Worm (Caenorhabditis elegans) whole organism, L4 larva: ENCODE data around the gene vap-2.

Experiments used
- D1046.2 ChIP-seq: fragments of 200-800 bp; sonication (Bioruptor generic); IDR thresholded peaks from 2 replicates; pipeline ENCODE4 v1.3.6; 2022; ENCODE audit warnings: missing genetic modification characterization, missing compliant biosample characterization
- F44E2.7 ChIP-seq: fragments of 200-800 bp; sonication (Bioruptor generic); IDR thresholded peaks from 2 replicates; pipeline ENCODE4 v2.1.2; 2022; ENCODE audit warnings: missing genetic modification characterization, missing compliant biosample characterization
- R02D3.7 ChIP-seq: fragments of 150-350 bp; sonication (generic microtip); optimal IDR thresholded peaks from 3 replicates; lab custom pipeline; 2014; ENCODE audit warnings: missing biosample characterization, missing genetic modification characterization
- Y48G9A.11 ChIP-seq: fragments of 200-800 bp; sonication (Bioruptor generic); IDR thresholded peaks from 2 replicates; pipeline ENCODE4 v1.3.6; 2022; ENCODE audit warnings: missing genetic modification reagents, missing genetic modification characterization, missing compliant biosample characterization
- Y5F2A.4 ChIP-seq: fragments of 200-800 bp; sonication (Bioruptor generic); optimal IDR thresholded peaks from 2 replicates; lab custom pipeline; 2018; ENCODE audit warnings: mild to moderate bottlenecking, missing genetic modification characterization, missing compliant biosample characterization
- Y75B8A.6 ChIP-seq: fragments of 200-800 bp; sonication (Bioruptor generic); IDR thresholded peaks from 2 replicates; pipeline ENCODE4 v1.3.6; 2022; ENCODE audit warnings: missing genetic modification reagents, missing genetic modification characterization, missing compliant biosample characterization
- ZK337.2 ChIP-seq: fragments of 200-800 bp; sonication (Bioruptor generic); IDR thresholded peaks from 2 replicates; pipeline ENCODE4 v1.3.6; 2022; ENCODE audit warnings: missing genetic modification reagents, missing genetic modification characterization, missing compliant biosample characterization
- ZK546.5 ChIP-seq, 2 experiments: sonication (generic microtip); optimal IDR thresholded peaks; 2 replicates each; lab custom pipeline; 2017; ENCODE audit warnings: missing biosample characterization in 2 of 2, missing genetic modification characterization in 2 of 2
- ama-1 ChIP-seq: fragments of 150-350 bp; optimal IDR thresholded peaks from 2 replicates; lab custom pipeline; 2014; ENCODE audit warnings: inconsistent platforms, mixed read lengths
- arid-1 ChIP-seq: fragments of 200-800 bp; sonication (Bioruptor generic); conservative IDR thresholded peaks from 2 replicates; pipeline ENCODE4 v1.3.6; 2022; ENCODE audit warnings: missing genetic modification reagents, missing genetic modification characterization, missing compliant biosample characterization
- ceh-20 ChIP-seq: fragments of 200-800 bp; sonication (Bioruptor generic); IDR thresholded peaks from 2 replicates; pipeline ENCODE4 v1.3.6; 2022; ENCODE audit warnings: missing genetic modification reagents, missing genetic modification characterization, missing compliant biosample characterization
- ceh-44 ChIP-seq: fragments of 200-800 bp; sonication (Bioruptor generic); IDR thresholded peaks from 2 replicates; pipeline ENCODE4 v1.3.6; 2022; ENCODE audit warnings: missing genetic modification reagents, missing genetic modification characterization, missing compliant biosample characterization
- ces-1 ChIP-seq: fragments of 150-350 bp; sonication (generic microtip); optimal IDR thresholded peaks from 4 replicates; lab custom pipeline; 2014; ENCODE audit warnings: missing biosample characterization, missing genetic modification reagents, missing genetic modification characterization
- cey-2 ChIP-seq: sonication (generic microtip); optimal IDR thresholded peaks from 3 replicates; lab custom pipeline; 2017; ENCODE audit warnings: missing genetic modification characterization, mild to moderate bottlenecking, missing compliant biosample characterization, antibody characterized with exemption, borderline replicate concordance; ENCODE audit not compliant: insufficient read depth
- daf-19 ChIP-seq: fragments of 200-800 bp; sonication (Bioruptor generic); conservative IDR thresholded peaks from 2 replicates; pipeline ENCODE4 v1.3.6; 2022; ENCODE audit warnings: missing genetic modification characterization, missing compliant biosample characterization
- dmd-8 ChIP-seq: fragments of 200-800 bp; sonication (Bioruptor generic); IDR thresholded peaks from 2 replicates; pipeline ENCODE4 v1.3.6; 2022; ENCODE audit warnings: missing genetic modification characterization, missing compliant biosample characterization
- duxl-1 ChIP-seq: sonication (generic microtip); optimal IDR thresholded peaks from 2 replicates; lab custom pipeline; 2016; ENCODE audit warnings: mild to moderate bottlenecking, missing genetic modification characterization, moderate library complexity, missing compliant biosample characterization; ENCODE audit not compliant: poor library complexity
- egl-27 ChIP-seq: sonication (generic microtip); optimal IDR thresholded peaks from 3 replicates; lab custom pipeline; 2017; ENCODE audit warnings: missing biosample characterization, missing genetic modification reagents, missing genetic modification characterization
- hmg-1.1 ChIP-seq: fragments of 200-800 bp; sonication (Bioruptor generic); IDR thresholded peaks from 2 replicates; pipeline ENCODE4 v1.3.6; 2022; ENCODE audit warnings: missing genetic modification reagents, missing genetic modification characterization, missing compliant biosample characterization
- lim-7 ChIP-seq: fragments of 200-800 bp; sonication (Bioruptor generic); IDR thresholded peaks from 2 replicates; pipeline ENCODE4 v1.3.6; 2022; ENCODE audit warnings: missing genetic modification characterization, missing compliant biosample characterization
- lin-13 ChIP-seq: fragments of 150-350 bp; optimal IDR thresholded peaks from 2 replicates; lab custom pipeline; 2014; ENCODE audit warnings: missing biosample characterization, missing genetic modification reagents, missing genetic modification characterization
- lin-15B ChIP-seq: fragments of 150-350 bp; sonication (generic microtip); optimal IDR thresholded peaks from 3 replicates; lab custom pipeline; 2014; ENCODE audit warnings: missing biosample characterization, missing genetic modification characterization
- lin-29 ChIP-seq: fragments of 200-800 bp; sonication (Bioruptor generic); IDR thresholded peaks from 2 replicates; pipeline ENCODE4 v1.3.6; 2022; ENCODE audit warnings: missing genetic modification reagents, missing genetic modification characterization, missing compliant biosample characterization
- lin-39 ChIP-seq: fragments of 150-350 bp; optimal IDR thresholded peaks from 2 replicates; lab custom pipeline; 2014; ENCODE audit warnings: missing biosample characterization, missing genetic modification reagents, missing genetic modification characterization
- lir-3 ChIP-seq: sonication (generic microtip); optimal IDR thresholded peaks from 2 replicates; lab custom pipeline; 2016; ENCODE audit warnings: mild to moderate bottlenecking, missing genetic modification characterization, missing compliant biosample characterization
- lsy-2 ChIP-seq, 2 experiments: fragments of 150-350 bp in 1 of 2; sonication (generic microtip) in 1 of 2; optimal IDR thresholded peaks; 2 replicates each; lab custom pipeline; 2014 to 2017; ENCODE audit warnings: missing biosample characterization in 2 of 2, missing genetic modification characterization in 2 of 2
- madf-5 ChIP-seq, 2 experiments: fragments of 200-800 bp; sonication (Bioruptor generic); IDR thresholded peaks; 2 replicates each; pipeline ENCODE4 v1.3.6; 2022; ENCODE audit warnings: missing compliant biosample characterization in 2 of 2, missing genetic modification characterization in 2 of 2
- mxl-2 ChIP-seq: fragments of 200-800 bp; sonication (Bioruptor generic); conservative IDR thresholded peaks from 2 replicates; pipeline ENCODE4 v1.3.6; 2022; ENCODE audit warnings: missing genetic modification reagents, missing genetic modification characterization, missing compliant biosample characterization
- mxl-3 ChIP-seq: fragments of 200-800 bp; sonication (Bioruptor generic); optimal IDR thresholded peaks from 2 replicates; lab custom pipeline; 2018; ENCODE audit warnings: mild to moderate bottlenecking, missing genetic modification characterization, missing compliant biosample characterization
- nhr-10 ChIP-seq: fragments of 150-350 bp; optimal IDR thresholded peaks from 2 replicates; lab custom pipeline; 2014; ENCODE audit warnings: missing biosample characterization, missing genetic modification characterization
- nhr-111 ChIP-seq: fragments of 200-800 bp; sonication (Bioruptor generic); optimal IDR thresholded peaks from 2 replicates; lab custom pipeline; 2018; ENCODE audit warnings: mild to moderate bottlenecking, missing genetic modification characterization, missing compliant biosample characterization
- nhr-41 ChIP-seq: fragments of 200-800 bp; sonication (Bioruptor generic); IDR thresholded peaks from 2 replicates; pipeline ENCODE4 v1.3.6; 2022; ENCODE audit warnings: missing genetic modification reagents, missing genetic modification characterization, missing compliant biosample characterization
- nhr-42 ChIP-seq: fragments of 200-800 bp; sonication (Bioruptor generic); IDR thresholded peaks from 2 replicates; pipeline ENCODE4 v1.3.6; 2022; ENCODE audit warnings: missing genetic modification characterization, missing compliant biosample characterization
- pha-4 ChIP-seq, 2 experiments: fragments of 150-350 bp in 1 of 2; fragments of 200-800 bp in 1 of 2; sonication (Bioruptor generic) in 1 of 2; IDR thresholded peaks in 1 of 2; optimal IDR thresholded peaks in 1 of 2; 2 replicates each; pipeline versions ENCODE4 v1.3.6 to Lab custom; 2014 to 2022; ENCODE audit warnings: missing genetic modification characterization in 2 of 2, missing genetic modification reagents in 2 of 2, missing biosample characterization in 1 of 2, missing compliant biosample characterization in 1 of 2
- php-3 ChIP-seq: fragments of 200-800 bp; sonication (Bioruptor generic); IDR thresholded peaks from 2 replicates; pipeline ENCODE4 v1.3.6; 2022; ENCODE audit warnings: missing genetic modification reagents, missing genetic modification characterization, missing compliant biosample characterization
- saeg-2 ChIP-seq: fragments of 200-800 bp; sonication (Bioruptor generic); IDR thresholded peaks from 2 replicates; pipeline ENCODE4 v1.3.6; 2022; ENCODE audit warnings: missing genetic modification reagents, missing genetic modification characterization, missing compliant biosample characterization
- sdz-12 ChIP-seq: fragments of 200-800 bp; sonication (Bioruptor generic); optimal IDR thresholded peaks from 2 replicates; lab custom pipeline; 2018; ENCODE audit warnings: mild to moderate bottlenecking, missing genetic modification characterization, missing compliant biosample characterization
- spr-1 ChIP-seq: sonication (generic microtip); optimal IDR thresholded peaks from 2 replicates; lab custom pipeline; 2016; ENCODE audit warnings: mild to moderate bottlenecking, missing genetic modification characterization, missing compliant biosample characterization
- spr-3 ChIP-seq: fragments of 200-800 bp; sonication (Bioruptor generic); optimal IDR thresholded peaks from 2 replicates; lab custom pipeline; 2018; ENCODE audit warnings: mild to moderate bottlenecking, missing genetic modification characterization, missing compliant biosample characterization
- unc-130 ChIP-seq: sonication (generic microtip); optimal IDR thresholded peaks from 2 replicates; lab custom pipeline; 2016; ENCODE audit warnings: missing genetic modification reagents, missing genetic modification characterization, missing compliant biosample characterization
- unc-39 ChIP-seq: sonication (generic microtip); optimal IDR thresholded peaks from 2 replicates; lab custom pipeline; 2017; ENCODE audit warnings: missing biosample characterization, missing genetic modification characterization
- vab-7 ChIP-seq: fragments of 200-800 bp; sonication (Bioruptor generic); IDR thresholded peaks from 2 replicates; pipeline ENCODE4 v1.3.6; 2022; ENCODE audit warnings: missing genetic modification reagents, missing genetic modification characterization, missing compliant biosample characterization
- zag-1 ChIP-seq: fragments of 150-350 bp; optimal IDR thresholded peaks from 2 replicates; lab custom pipeline; 2014; ENCODE audit warnings: missing biosample characterization, missing genetic modification characterization
- zfp-3 ChIP-seq: fragments of 200-800 bp; sonication (Bioruptor generic); conservative IDR thresholded peaks from 2 replicates; pipeline ENCODE4 v1.3.6; 2022; ENCODE audit warnings: missing genetic modification reagents, missing genetic modification characterization, missing compliant biosample characterization
- zip-11 ChIP-seq: fragments of 200-800 bp; sonication (Bioruptor generic); IDR thresholded peaks from 2 replicates; pipeline ENCODE4 v1.3.6; 2022; ENCODE audit warnings: missing genetic modification characterization, missing compliant biosample characterization

The vap-2 gene

ce11 chrX:10821160-10821559 lies 28.8 kb upstream of the vap-2 start (continued):
- peak; percentile 89 for TF ChIP-seq hmg-1.1 (GFP tag; lab: Robert Waterston, UW)
- no peak for TF ChIP-seq ZK546.5 (tag; optimal IDR thresholded peaks at IDR 0.05; lab: Kevin White, UChicago)
- peak; percentile 73 for TF ChIP-seq Y48G9A.11
- TF ChIP-seq duxl-1 (tag; lab: Kevin White, UChicago) = peak; percentile 69
- peak; percentile 42 for TF ChIP-seq Y5F2A.4 (GFP tag; lab: Kevin White, UChicago)
- TF ChIP-seq saeg-2 = 0 out of 2 replicates have a peak, but pooled peaks have one; percentile 39
- TF ChIP-seq Y75B8A.6 = 0 out of 2 replicates have a peak, but pooled peaks have one; percentile 53
- TF ChIP-seq mxl-3 (GFP tag; lab: Kevin White, UChicago) = peak; percentile 37
- TF ChIP-seq lim-7 = peak; percentile 90
- TF ChIP-seq lin-39 (tag; lab: Kevin White, UChicago) = no peak
- 0 out of 2 replicates have a peak, but pooled peaks have one; percentile 50 for TF ChIP-seq ceh-20 (GFP tag; lab: Robert Waterston, UW)
- peak; percentile 49 for TF ChIP-seq spr-1 (tag; lab: Kevin White, UChicago)
- peak; percentile 86 for TF ChIP-seq vab-7 (GFP tag; lab: Robert Waterston, UW)
- TF ChIP-seq D1046.2 (GFP tag; lab: Robert Waterston, UW) = 0 out of 2 replicates have a peak, but pooled peaks have one; percentile 72
- peak; percentile 35 for TF ChIP-seq unc-130 (GFP tag; lab: Kevin White, UChicago)
- TF ChIP-seq nhr-111 = peak; percentile 6
- peak; percentile 72 for TF ChIP-seq zfp-3 (GFP tag; lab: Robert Waterston, UW)
- TF ChIP-seq lir-3 = peak; percentile 32
- no peak for TF ChIP-seq ces-1 (GFP tag; lab: Kevin White, UChicago)
- TF ChIP-seq ZK337.2 (GFP tag; lab: Robert Waterston, UW) = 0 out of 2 replicates have a peak, but pooled peaks have one; percentile 54
- TF ChIP-seq php-3 (GFP tag; lab: Robert Waterston, UW) = peak; percentile 58; the same call in 1 of the 2 replicates
- TF ChIP-seq dmd-8 (GFP tag; lab: Robert Waterston, UW) = peak; percentile 92
- TF ChIP-seq nhr-10 (tag; lab: Kevin White, UChicago) = no peak
- TF ChIP-seq ama-1 = no peak
- no peak for TF ChIP-seq unc-39 (tag; lab: Kevin White, UChicago)
- peak; percentile 80; the same call in 1 of the 2 replicates for TF ChIP-seq F44E2.7 (GFP tag; lab: Robert Waterston, UW)
- TF ChIP-seq lin-13 (GFP tag; lab: Kevin White, UChicago) = no peak
- TF ChIP-seq madf-5 (GFP tag; IDR thresholded peaks at IDR 0.05; lab: Robert Waterston, UW) = peak; percentile 67 to 92; a peak in 3 of 4 replicates
- no peak for TF ChIP-seq lsy-2 (tag; optimal IDR thresholded peaks at IDR 0.05; lab: Kevin White, UChicago)
- TF ChIP-seq lin-15B (tag; lab: Kevin White, UChicago) = no peak
- peak; percentile 87; the same call in 1 of the 2 replicates for TF ChIP-seq pha-4 (GFP tag; IDR thresholded peaks at IDR 0.05; lab: Robert Waterston, UW)
- no peak for TF ChIP-seq pha-4 (tag; optimal IDR thresholded peaks at IDR 0.05; lab: Kevin White, UChicago)
- TF ChIP-seq sdz-12 (GFP tag; lab: Kevin White, UChicago) = no peak
- 0 out of 2 replicates have a peak, but pooled peaks have one; percentile 55 for TF ChIP-seq zip-11 (GFP tag; lab: Robert Waterston, UW)
- peak; percentile 52; the same call in 1 of the 2 replicates for TF ChIP-seq mxl-2 (GFP tag; lab: Robert Waterston, UW)
- 0 out of 2 replicates have a peak, but pooled peaks have one; percentile 58 for TF ChIP-seq nhr-41 (GFP tag; lab: Robert Waterston, UW)
- TF ChIP-seq cey-2 (tag; lab: Kevin White, UChicago) = no peak
- TF ChIP-seq daf-19 (GFP tag; lab: Robert Waterston, UW) = 0 out of 2 replicates have a peak, but pooled peaks have one; percentile 53
- peak; percentile 83 for TF ChIP-seq arid-1 (GFP tag; lab: Robert Waterston, UW)
- peak; percentile 37 for TF ChIP-seq spr-3 (GFP tag; lab: Kevin White, UChicago)
- 0 out of 2 replicates have a peak, but pooled peaks have one; percentile 33 for TF ChIP-seq lin-29
- no peak for TF ChIP-seq R02D3.7 (tag; lab: Kevin White, UChicago)
- TF ChIP-seq ceh-44 (GFP tag; lab: Robert Waterston, UW) = peak; percentile 72
- no peak for TF ChIP-seq egl-27 (tag; lab: Kevin White, UChicago)
- TF ChIP-seq zag-1 = no peak
- TF ChIP-seq nhr-42 (GFP tag; lab: Robert Waterston, UW) = peak; percentile 75; the same call in 1 of the 2 replicates
